Worm (Caenorhabditis elegans): ENCODE measurements around the gene W05B10.4.

The W05B10.4 gene

DNA sequence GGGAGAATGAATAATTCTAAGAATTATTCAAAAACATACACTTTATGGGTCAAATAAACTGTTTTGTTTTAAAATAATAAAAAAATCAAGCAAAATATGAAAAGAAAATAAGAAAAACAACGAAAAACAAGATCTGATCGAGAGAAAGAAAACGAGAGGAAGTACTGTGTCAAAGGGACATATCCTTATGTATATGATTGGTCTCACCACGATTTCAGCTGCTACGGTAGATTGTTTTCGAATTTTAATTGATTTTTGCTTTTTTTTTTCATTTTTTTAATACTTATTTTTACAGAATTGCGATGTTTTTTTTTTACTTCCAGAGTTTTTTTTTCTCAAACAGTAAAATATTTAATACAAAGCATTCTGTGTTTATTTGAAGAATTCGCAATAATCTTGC lies 28.8 kb downstream of the W05B10.4 start:
- TF ChIP-seq dao-5 (tag; optimal IDR thresholded peaks at IDR 0.05) (no peak), him-1 (tag; optimal IDR thresholded peaks at IDR 0.05) (no peak), W03F9.2 (tag; optimal IDR thresholded peaks at IDR 0.05) (peak; percentile 62)

DNA sequence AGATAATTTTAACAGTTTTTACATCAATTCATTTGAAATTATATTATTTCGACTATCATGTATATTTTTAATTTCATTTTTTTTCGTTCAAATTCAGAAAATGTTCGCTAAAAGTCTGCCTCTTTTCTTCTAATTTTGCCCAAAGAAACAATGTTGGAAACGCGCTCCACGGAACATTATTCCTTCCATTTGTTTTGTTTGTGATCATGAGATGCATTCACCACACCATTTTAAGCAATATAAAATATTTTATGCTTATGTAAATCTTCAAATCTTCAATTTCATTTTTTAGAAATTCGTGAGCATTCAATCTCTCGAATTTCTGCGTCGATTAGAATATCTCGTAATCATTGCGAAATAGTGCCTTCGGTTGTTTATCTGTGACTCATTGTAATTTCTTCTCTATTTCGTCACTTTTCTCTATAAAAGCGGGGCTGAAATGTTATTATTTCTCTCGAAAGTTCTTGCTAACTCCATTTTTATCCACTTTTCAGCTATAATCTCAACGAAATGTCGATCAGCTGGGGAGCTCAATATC lies 29.4 kb downstream of the W05B10.4 start, which contains the start of gene istr-1:
Gene istr-1 (plus strand): TSS at position 495 of the 538 bp plus-strand sequence.
- no peak for TF ChIP-seq him-1 (tag; optimal IDR thresholded peaks at IDR 0.05)
- no peak for TF ChIP-seq dao-5 (tag; optimal IDR thresholded peaks at IDR 0.05)
- TF ChIP-seq W03F9.2 (tag; optimal IDR thresholded peaks at IDR 0.05), result no peak

DNA sequence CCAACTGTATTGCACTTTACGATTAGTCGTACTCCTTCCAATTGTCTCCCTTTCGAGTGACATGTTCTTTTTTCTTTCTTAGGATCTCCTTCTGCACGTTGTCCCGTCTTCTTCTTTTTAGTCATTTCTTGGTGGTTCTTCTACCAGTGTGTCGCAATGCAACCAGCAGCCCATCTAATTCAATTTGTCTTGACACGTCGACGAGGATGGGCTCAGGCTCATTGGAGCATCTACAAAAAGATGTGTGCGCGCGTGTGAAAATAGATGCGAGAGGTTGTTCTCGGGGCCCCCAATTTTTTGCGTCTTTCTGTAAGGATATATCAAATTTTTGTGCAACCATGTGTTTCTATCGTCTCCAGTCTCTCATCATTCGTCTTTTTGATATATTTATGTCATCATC lies 33.6 kb downstream of the W05B10.4 start:
- TF ChIP-seq him-1 (tag; optimal IDR thresholded peaks at IDR 0.05), result no peak
- no peak for TF ChIP-seq W03F9.2 (tag; optimal IDR thresholded peaks at IDR 0.05)
- TF ChIP-seq dao-5 (tag; optimal IDR thresholded peaks at IDR 0.05), result no peak

DNA sequence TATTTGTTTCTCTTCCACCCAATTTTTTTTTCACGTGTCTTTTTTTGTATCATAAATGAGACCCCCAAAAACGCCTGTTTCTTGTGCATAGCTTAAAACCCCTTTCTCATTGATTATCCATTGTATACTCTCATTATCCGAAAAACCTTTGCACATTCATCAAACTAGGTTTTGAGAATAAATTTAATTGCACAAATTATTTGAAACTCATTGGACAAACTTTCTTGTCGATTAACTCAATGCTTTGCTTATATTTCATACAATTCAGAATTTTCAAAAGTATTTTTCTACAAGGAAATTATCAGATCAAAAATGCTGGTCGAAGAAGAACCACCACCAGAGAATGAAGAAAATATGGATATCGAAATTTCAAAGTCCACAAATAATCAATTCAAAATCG lies 36.1 kb downstream of the W05B10.4 start, which contains the start of gene R11D1.1:
Gene R11D1.1 (plus strand): TSS at position 301 of the 400 bp plus-strand sequence.
- no peak for TF ChIP-seq dao-5 (tag; optimal IDR thresholded peaks at IDR 0.05)
- no peak for TF ChIP-seq W03F9.2 (tag; optimal IDR thresholded peaks at IDR 0.05)
- TF ChIP-seq him-1 (tag; optimal IDR thresholded peaks at IDR 0.05), result no peak

DNA sequence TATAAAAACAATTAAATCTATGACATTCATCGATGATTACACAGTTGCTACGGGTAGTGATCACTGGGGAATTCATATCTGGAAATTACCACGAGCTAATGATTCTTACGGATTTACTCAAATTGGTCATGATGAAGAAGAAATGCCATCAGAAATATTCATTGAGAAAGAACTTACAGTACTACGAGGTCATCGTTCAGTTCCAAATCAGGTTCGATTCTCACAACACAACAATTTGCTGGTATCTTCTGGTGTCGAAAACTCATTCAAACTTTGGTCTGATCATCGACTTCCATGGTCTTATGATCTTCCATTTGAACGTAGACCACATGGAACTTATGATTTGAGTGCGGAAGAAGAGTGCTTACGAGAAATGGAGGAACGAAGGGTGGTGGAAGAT lies 38.5 kb downstream of the W05B10.4 start:
- TF ChIP-seq W03F9.2 (tag; optimal IDR thresholded peaks at IDR 0.05), result no peak
- no peak for TF ChIP-seq dao-5 (tag; optimal IDR thresholded peaks at IDR 0.05)
- no peak for TF ChIP-seq him-1 (tag; optimal IDR thresholded peaks at IDR 0.05)

DNA sequence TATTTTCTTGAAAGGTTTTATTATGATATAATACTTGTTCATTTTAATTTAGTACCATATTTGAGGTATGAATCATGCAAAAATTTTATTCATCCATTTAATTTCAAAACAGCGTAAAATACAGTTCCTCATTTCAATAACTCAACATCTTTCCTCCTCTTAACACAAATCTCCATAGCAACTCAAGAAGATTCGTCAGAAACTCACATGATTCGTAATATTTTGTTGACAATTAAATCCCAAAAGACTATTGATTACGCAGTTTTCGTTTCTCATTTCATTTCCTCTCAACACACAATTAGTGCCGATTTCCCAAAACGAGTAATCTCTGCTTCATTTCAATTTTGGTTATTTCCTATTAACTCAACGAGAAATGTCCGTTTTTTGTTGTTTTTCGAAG lies 40.3 kb downstream of the W05B10.4 start, which contains the start of gene R11D1.2:
Gene R11D1.2 (plus strand): TSS at position 301 of the 400 bp plus-strand sequence.
- TF ChIP-seq him-1 (tag; optimal IDR thresholded peaks at IDR 0.05) (no peak), dao-5 (tag; optimal IDR thresholded peaks at IDR 0.05) (no peak), W03F9.2 (tag; optimal IDR thresholded peaks at IDR 0.05) (no peak)

DNA sequence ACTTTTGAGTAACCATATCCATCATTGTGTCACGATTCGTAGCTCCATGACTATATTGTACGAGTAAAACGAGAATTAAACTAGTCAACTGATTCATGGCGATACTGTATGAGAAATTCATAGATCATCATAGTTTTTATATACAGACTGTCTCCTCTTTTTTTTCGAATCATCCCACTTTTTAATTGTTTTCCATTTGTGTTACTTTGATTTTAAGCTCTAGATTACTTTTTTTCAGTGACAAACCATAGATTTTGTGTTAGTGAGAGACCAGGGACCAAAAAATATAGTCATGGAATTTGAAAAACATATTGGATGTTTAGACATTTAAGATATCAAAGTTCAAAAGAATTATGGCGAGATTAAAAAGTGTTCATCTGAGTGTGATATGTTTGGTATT lies 44.0 kb downstream of the W05B10.4 start, which contains the start of gene R11D1.3:
Gene R11D1.3 (minus strand): TSS at position 101 of the 400 bp plus-strand sequence.
- TF ChIP-seq him-1 (tag; optimal IDR thresholded peaks at IDR 0.05), result no peak
- TF ChIP-seq dao-5 (tag; optimal IDR thresholded peaks at IDR 0.05), result no peak
- TF ChIP-seq W03F9.2 (tag; optimal IDR thresholded peaks at IDR 0.05), result no peak

DNA sequence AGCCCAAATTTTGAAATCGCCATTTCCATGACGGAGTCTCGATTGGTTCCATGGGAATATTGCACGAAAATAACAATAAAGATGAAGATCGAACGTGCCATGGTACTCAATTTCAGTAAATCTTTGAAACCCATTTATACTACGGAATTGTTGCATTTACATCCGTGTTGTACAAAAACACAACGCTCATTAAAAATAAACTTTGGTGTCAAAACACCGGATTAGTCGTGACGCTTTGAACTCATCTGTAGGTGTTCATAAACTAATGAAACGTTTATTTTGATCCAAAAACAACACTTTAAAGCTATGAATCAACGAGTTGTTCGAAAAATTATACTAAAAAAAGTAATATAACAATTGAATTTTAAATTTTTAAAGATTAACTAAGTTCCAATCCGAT lies 46.1 kb downstream of the W05B10.4 start, which contains the start of gene R11D1.4:
Gene R11D1.4 (minus strand): TSS at position 101 of the 400 bp plus-strand sequence.
- TF ChIP-seq him-1 (tag; optimal IDR thresholded peaks at IDR 0.05), result no peak
- no peak for TF ChIP-seq W03F9.2 (tag; optimal IDR thresholded peaks at IDR 0.05)
- TF ChIP-seq dao-5 (tag; optimal IDR thresholded peaks at IDR 0.05), result no peak

DNA sequence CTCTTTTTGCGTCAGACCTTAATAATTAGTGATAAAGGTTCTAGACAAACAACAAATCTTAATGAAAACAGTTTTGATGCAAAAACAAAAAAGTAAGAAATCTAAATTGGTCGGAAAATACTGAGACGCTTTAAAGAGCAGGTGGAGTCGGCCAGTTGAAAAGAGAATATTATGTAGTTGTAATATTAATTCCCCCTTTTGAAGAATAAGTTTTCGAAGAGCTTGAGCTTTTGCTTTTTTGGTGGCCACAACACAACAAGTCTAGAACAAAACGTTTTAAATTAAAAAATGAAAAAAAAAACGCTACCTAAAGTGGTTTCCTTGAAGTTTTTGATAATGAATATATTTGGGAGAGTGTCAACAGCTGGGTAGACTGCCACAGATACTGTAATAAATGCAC lies 48.4 kb downstream of the W05B10.4 start, which contains the start of gene str-178:
Gene str-178 (minus strand): TSS at position 101 of the 400 bp plus-strand sequence.
- TF ChIP-seq W03F9.2 (tag; optimal IDR thresholded peaks at IDR 0.05) (no peak), dao-5 (tag; optimal IDR thresholded peaks at IDR 0.05) (no peak), him-1 (tag; optimal IDR thresholded peaks at IDR 0.05) (no peak)

DNA sequence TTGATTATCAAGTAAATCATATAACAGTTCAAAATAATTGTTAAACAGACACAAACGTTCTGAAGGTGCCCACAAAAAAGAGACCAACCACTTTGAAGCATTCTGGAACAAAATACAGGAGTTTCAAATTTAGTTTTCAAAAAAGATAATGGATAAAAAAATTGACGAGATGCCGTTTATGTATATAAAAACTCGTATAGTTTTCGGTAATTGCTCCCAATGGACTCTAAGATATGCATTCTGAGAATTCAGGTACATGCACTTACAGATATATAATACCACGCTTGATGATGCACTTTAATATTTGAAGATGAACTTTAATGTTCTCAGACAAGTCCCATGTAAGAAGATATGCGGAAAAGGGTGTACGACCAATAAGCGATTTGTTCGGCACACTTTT lies 50.6 kb downstream of the W05B10.4 start, which contains the start of gene str-181:
Gene str-181 (minus strand): TSS at position 101 of the 400 bp plus-strand sequence.
- TF ChIP-seq dao-5 (tag; optimal IDR thresholded peaks at IDR 0.05) (no peak), W03F9.2 (tag; optimal IDR thresholded peaks at IDR 0.05) (no peak), him-1 (tag; optimal IDR thresholded peaks at IDR 0.05) (no peak)
